Fruit fly (Drosophila melanogaster) whole organism, prepupa: ENCODE measurements around the gene Ndc1.

ENCODE experiments used
- CG10669 ChIP-seq: fragments of 200-800 bp; sonication (Bioruptor generic); optimal IDR thresholded peaks from 3 replicates; lab custom pipeline; 2018; ENCODE audit warnings: missing biosample characterization, mild to moderate bottlenecking, missing genetic modification characterization, moderate library complexity
- CG11762 ChIP-seq: fragments of 200-800 bp; sonication (Bioruptor generic); optimal IDR thresholded peaks from 3 replicates; lab custom pipeline; 2016; ENCODE audit warnings: missing biosample characterization, missing genetic modification characterization; ENCODE audit not compliant: insufficient read depth
- CG11902 ChIP-seq: fragments of 200-800 bp; sonication (Bioruptor generic); optimal IDR thresholded peaks from 3 replicates; lab custom pipeline; 2016; ENCODE audit warnings: missing biosample characterization, missing genetic modification characterization
- CG15336 ChIP-seq: fragments of 200-800 bp; sonication (Bioruptor generic); IDR thresholded peaks from 2 replicates; pipeline ENCODE4 v1.3.6; 2022; ENCODE audit warnings: missing biosample characterization, missing genetic modification characterization
- CG16779 ChIP-seq: fragments of 200-800 bp; sonication (Bioruptor generic); optimal IDR thresholded peaks from 3 replicates; lab custom pipeline; 2017; ENCODE audit warnings: missing biosample characterization, mild to moderate bottlenecking, missing genetic modification characterization
- CG3032 ChIP-seq: fragments of 200-800 bp; optimal IDR thresholded peaks from 2 replicates; lab custom pipeline; 2019; ENCODE audit warnings: missing biosample characterization, mild to moderate bottlenecking, missing genetic modification characterization, moderate library complexity
- CG31627 ChIP-seq: fragments of 200-800 bp; sonication (Bioruptor generic); optimal IDR thresholded peaks from 3 replicates; lab custom pipeline; 2016; ENCODE audit warnings: missing biosample characterization, missing genetic modification characterization
- CG32006 ChIP-seq: fragments of 200-800 bp; sonication (Bioruptor generic); optimal IDR thresholded peaks from 3 replicates; lab custom pipeline; 2017; ENCODE audit warnings: missing biosample characterization, mild to moderate bottlenecking, missing genetic modification characterization
- CG34406 ChIP-seq: fragments of 200-800 bp; sonication (Bioruptor generic); optimal IDR thresholded peaks from 3 replicates; lab custom pipeline; 2016; ENCODE audit warnings: missing biosample characterization, missing genetic modification characterization
- CG3919 ChIP-seq: fragments of 200-800 bp; sonication (Bioruptor generic); optimal IDR thresholded peaks from 3 replicates; lab custom pipeline; 2016; ENCODE audit warnings: missing biosample characterization, missing genetic modification characterization
- CG4318 ChIP-seq: fragments of 200-800 bp; sonication (Bioruptor generic); optimal IDR thresholded peaks from 3 replicates; lab custom pipeline; 2017; ENCODE audit warnings: missing biosample characterization, mild to moderate bottlenecking, missing genetic modification characterization
- CG6163 ChIP-seq: fragments of 200-800 bp; sonication (Bioruptor generic); IDR thresholded peaks from 3 replicates; pipeline ENCODE4 v1.3.6; 2022; ENCODE audit warnings: missing biosample characterization, missing genetic modification characterization
- CG6792 ChIP-seq: fragments of 200-800 bp; sonication (Bioruptor generic); optimal IDR thresholded peaks from 3 replicates; lab custom pipeline; 2016; ENCODE audit warnings: missing biosample characterization, missing genetic modification characterization
- CG6808 ChIP-seq: fragments of 200-800 bp; sonication (Bioruptor generic); optimal IDR thresholded peaks from 3 replicates; lab custom pipeline; 2017; ENCODE audit warnings: missing biosample characterization, missing genetic modification characterization, mild to moderate bottlenecking, moderate library complexity, missing genetic modification reagents
- CG6854 ChIP-seq: fragments of 200-800 bp; sonication (Bioruptor generic); optimal IDR thresholded peaks from 2 replicates; lab custom pipeline; 2017; ENCODE audit warnings: missing biosample characterization, mild to moderate bottlenecking, missing genetic modification characterization
- CG7368 ChIP-seq: fragments of 200-800 bp; sonication (Bioruptor generic); optimal IDR thresholded peaks from 3 replicates; lab custom pipeline; 2016; ENCODE audit warnings: missing biosample characterization, missing genetic modification characterization
- CG8119 ChIP-seq: fragments of 200-800 bp; sonication (Bioruptor generic); IDR thresholded peaks from 3 replicates; pipeline ENCODE4 v1.3.6; 2022; ENCODE audit warnings: missing biosample characterization, missing genetic modification characterization
- CG8319 ChIP-seq: fragments of 200-800 bp; sonication (Bioruptor generic); optimal IDR thresholded peaks from 3 replicates; lab custom pipeline; 2016; ENCODE audit warnings: missing biosample characterization, missing genetic modification characterization
- CG9139 ChIP-seq: fragments of 200-800 bp; sonication (Bioruptor generic); optimal IDR thresholded peaks from 3 replicates; lab custom pipeline; 2017; ENCODE audit warnings: missing biosample characterization, mild to moderate bottlenecking, missing genetic modification characterization
- Eip75B ChIP-seq: fragments of 200-800 bp; sonication (Bioruptor generic); optimal IDR thresholded peaks from 3 replicates; lab custom pipeline; 2016; ENCODE audit warnings: missing biosample characterization, missing genetic modification characterization
- Eip78C ChIP-seq: fragments of 200-800 bp; sonication (Bioruptor generic); peaks from one replicate; lab custom pipeline; 2016; ENCODE audit warnings: missing biosample characterization, missing genetic modification characterization
- Eip93F ChIP-seq: fragments of 200-800 bp; sonication (Bioruptor generic); optimal IDR thresholded peaks from 2 replicates; lab custom pipeline; 2016; ENCODE audit warnings: missing biosample characterization, mild to moderate bottlenecking, missing genetic modification characterization
- Ets21C ChIP-seq: fragments of 200-800 bp; sonication (Bioruptor generic); optimal IDR thresholded peaks from 3 replicates; lab custom pipeline; 2016; ENCODE audit warnings: missing biosample characterization, missing genetic modification characterization
- Gug ChIP-seq: fragments of 200-800 bp; sonication (Bioruptor generic); IDR thresholded peaks from 2 replicates; pipeline ENCODE4 v1.3.6; 2022; ENCODE audit warnings: missing biosample characterization, missing genetic modification characterization
- Hr38 ChIP-seq: sonication (Bioruptor generic); optimal IDR thresholded peaks from 2 replicates; lab custom pipeline; 2016; ENCODE audit warnings: missing biosample characterization, missing genetic modification characterization
- Hr4 ChIP-seq: fragments of 200-800 bp; sonication (Bioruptor generic); optimal IDR thresholded peaks from 3 replicates; lab custom pipeline; 2016; ENCODE audit warnings: missing biosample characterization, missing genetic modification characterization
- Lpt ChIP-seq: fragments of 200-800 bp; sonication (Bioruptor generic); optimal IDR thresholded peaks from 3 replicates; lab custom pipeline; 2016; ENCODE audit warnings: missing biosample characterization, missing genetic modification characterization
- Met ChIP-seq: fragments of 200-800 bp; sonication (Bioruptor generic); optimal IDR thresholded peaks from 3 replicates; lab custom pipeline; 2016; ENCODE audit warnings: missing biosample characterization, missing genetic modification characterization
- Smox ChIP-seq: fragments of 200-800 bp; sonication (Bioruptor generic); optimal IDR thresholded peaks from 3 replicates; lab custom pipeline; 2016; ENCODE audit warnings: missing biosample characterization, missing genetic modification characterization
- Sox102F ChIP-seq: fragments of 200-800 bp; sonication (Bioruptor generic); optimal IDR thresholded peaks from 2 replicates; lab custom pipeline; 2016; ENCODE audit warnings: missing biosample characterization, mild to moderate bottlenecking, missing genetic modification characterization
- Sox14 ChIP-seq: fragments of 200-800 bp; sonication (Bioruptor generic); optimal IDR thresholded peaks from 3 replicates; lab custom pipeline; 2016; ENCODE audit warnings: missing biosample characterization, missing genetic modification characterization
- acj6 ChIP-seq: fragments of 200-800 bp; sonication (Bioruptor generic); optimal IDR thresholded peaks from 3 replicates; lab custom pipeline; 2016; ENCODE audit warnings: missing biosample characterization, missing genetic modification characterization
- cyc ChIP-seq: fragments of 200-800 bp; sonication (Bioruptor generic); optimal IDR thresholded peaks from 3 replicates; lab custom pipeline; 2016; ENCODE audit warnings: missing biosample characterization, missing genetic modification characterization
- dac ChIP-seq: fragments of 200-800 bp; sonication (Bioruptor generic); optimal IDR thresholded peaks from 2 replicates; lab custom pipeline; 2017; ENCODE audit warnings: missing biosample characterization, mild to moderate bottlenecking, missing genetic modification characterization
- dsx ChIP-seq: fragments of 200-800 bp; optimal IDR thresholded peaks from 3 replicates; lab custom pipeline; 2019; ENCODE audit warnings: missing biosample characterization, mild to moderate bottlenecking, missing genetic modification characterization, moderate library complexity; ENCODE audit not compliant: poor library complexity, severe bottlenecking
- eg ChIP-seq: fragments of 200-800 bp; sonication (Bioruptor generic); IDR thresholded peaks from 3 replicates; pipeline ENCODE4 v1.3.6; 2022; ENCODE audit warnings: missing biosample characterization, missing genetic modification characterization
- fd59A ChIP-seq: fragments of 200-800 bp; sonication (Bioruptor generic); optimal IDR thresholded peaks from 2 replicates; lab custom pipeline; 2017; ENCODE audit warnings: missing biosample characterization, mild to moderate bottlenecking, missing genetic modification characterization, missing genetic modification reagents
- fd85E ChIP-seq: fragments of 200-800 bp; sonication (Bioruptor generic); optimal IDR thresholded peaks from 3 replicates; lab custom pipeline; 2016; ENCODE audit warnings: missing biosample characterization, missing genetic modification characterization
- fkh ChIP-seq: fragments of 200-800 bp; sonication (Bioruptor generic); optimal IDR thresholded peaks from 3 replicates; lab custom pipeline; 2017; ENCODE audit warnings: missing biosample characterization, mild to moderate bottlenecking, missing genetic modification characterization, moderate library complexity
- lz ChIP-seq: fragments of 200-800 bp; sonication (Bioruptor generic); optimal IDR thresholded peaks from 3 replicates; lab custom pipeline; 2016; ENCODE audit warnings: missing biosample characterization, missing genetic modification characterization
- net ChIP-seq: fragments of 200-800 bp; sonication (Bioruptor generic); optimal IDR thresholded peaks from 3 replicates; lab custom pipeline; 2016; ENCODE audit warnings: missing biosample characterization, missing genetic modification characterization
- pdm3 ChIP-seq: fragments of 200-800 bp; sonication (Bioruptor generic); optimal IDR thresholded peaks from 3 replicates; lab custom pipeline; 2016; ENCODE audit warnings: missing biosample characterization, missing genetic modification characterization
- salr ChIP-seq, 2 experiments: fragments of 200-800 bp; sonication (Bioruptor generic); optimal IDR thresholded peaks; 3 replicates each; lab custom pipeline; 2016 to 2018; ENCODE audit warnings: missing biosample characterization in 2 of 2, missing genetic modification characterization in 2 of 2, mild to moderate bottlenecking in 1 of 2
- spab ChIP-seq: fragments of 200-800 bp; sonication (Bioruptor generic); optimal IDR thresholded peaks from 2 replicates; lab custom pipeline; 2017; ENCODE audit warnings: missing biosample characterization, mild to moderate bottlenecking, missing genetic modification characterization, missing genetic modification reagents
- ss ChIP-seq, 2 experiments: fragments of 200-800 bp; sonication (Bioruptor generic); optimal IDR thresholded peaks; 2 replicates in 1 of 2; 3 replicates in 1 of 2; lab custom pipeline; 2017 to 2018; ENCODE audit warnings: mild to moderate bottlenecking in 2 of 2, missing biosample characterization in 2 of 2, missing genetic modification characterization in 2 of 2, moderate library complexity in 1 of 2
- svp ChIP-seq: fragments of 200-800 bp; sonication (Bioruptor generic); peaks from one replicate; lab custom pipeline; 2016; ENCODE audit warnings: missing biosample characterization, missing genetic modification characterization
- topi ChIP-seq: fragments of 200-800 bp; sonication (Bioruptor generic); optimal IDR thresholded peaks from 3 replicates; lab custom pipeline; 2016; ENCODE audit warnings: missing biosample characterization, missing genetic modification characterization
- vri ChIP-seq: fragments of 200-800 bp; sonication (Bioruptor generic); optimal IDR thresholded peaks from 3 replicates; lab custom pipeline; 2016; ENCODE audit warnings: missing biosample characterization, mild to moderate bottlenecking, missing genetic modification characterization

Gene Ndc1

DNA sequence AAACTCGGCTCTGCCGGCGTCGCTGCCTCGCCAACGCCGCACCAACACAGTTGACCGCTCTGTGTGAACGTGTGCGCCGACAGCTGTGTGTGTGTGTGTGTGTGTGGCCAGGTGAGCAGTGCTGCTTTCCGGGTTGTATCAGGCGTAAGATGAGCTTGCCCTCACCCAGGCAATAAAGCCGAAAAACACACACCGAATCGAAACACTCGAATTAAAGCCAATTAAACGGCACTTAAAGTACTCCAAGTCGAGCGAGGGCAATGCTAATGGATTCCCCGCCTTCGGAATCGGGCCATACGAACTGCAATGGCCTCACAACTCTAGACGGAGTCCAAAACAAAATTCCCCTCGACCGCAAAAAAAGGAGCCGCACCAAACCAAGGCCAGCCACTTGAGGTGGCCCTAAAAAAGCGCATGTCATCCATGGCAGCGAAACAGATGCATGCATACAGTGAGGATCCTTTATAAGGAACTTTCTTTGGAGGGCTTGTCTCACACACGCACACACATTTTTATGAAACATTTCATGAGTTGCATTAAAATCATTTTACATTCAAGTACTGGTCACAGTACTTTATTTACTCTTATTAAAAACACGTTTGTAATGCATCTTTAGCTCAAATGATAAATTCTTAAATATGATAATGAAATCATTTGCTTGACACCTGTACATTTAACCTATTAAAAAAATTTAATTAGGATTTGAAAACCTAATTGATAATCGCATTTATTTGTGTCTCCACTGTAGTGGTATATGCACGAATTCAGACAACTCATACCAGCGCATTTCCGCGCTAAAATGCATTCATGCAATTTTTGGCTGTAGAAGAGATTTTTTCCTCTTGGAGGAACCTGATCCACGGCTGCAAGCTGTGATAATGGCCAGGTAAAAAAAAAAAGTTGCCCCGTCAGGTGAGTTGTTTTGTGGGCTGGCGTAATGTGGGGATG is 24.5 kb downstream of the Ndc1 start (continued):
- TF ChIP-seq fd85E (GFP tag; lab: Kevin White, UChicago) (peak; percentile 81), lz (peak; percentile 95), CG6792 (GFP tag; lab: Kevin White, UChicago) (peak; percentile 94), svp (GFP tag; lab: Kevin White, UChicago) (peak; percentile 99), vri (GFP tag; lab: Kevin White, UChicago) (peak; percentile 88), topi (GFP tag; lab: Kevin White, UChicago) (peak; percentile 96), CG3032 (peak; percentile 98), CG15336 (GFP tag; lab: Robert Waterston, UW) (peak; percentile 89), fd59A (GFP tag; lab: Kevin White, UChicago) (peak; percentile 97), Hr38 (no peak), pdm3 (GFP tag; lab: Kevin White, UChicago) (peak; percentile 96), Sox14 (peak; percentile 96), ss (GFP tag; optimal IDR thresholded peaks at IDR 0.05; lab: Kevin White, UChicago) (peak; percentile 93 to 98), dac (GFP tag; lab: Kevin White, UChicago) (peak; percentile 73), CG16779 (tag; lab: Kevin White, UChicago) (peak; percentile 91), Sox102F (GFP tag; lab: Kevin White, UChicago) (peak; percentile 93), Eip78C (peak; percentile 99), CG31627 (GFP tag; lab: Kevin White, UChicago) (peak; percentile 94), dsx (GFP tag; lab: Kevin White, UChicago) (peak; percentile 96), Eip75B (GFP tag; lab: Kevin White, UChicago) (peak; percentile 96), salr (GFP tag; optimal IDR thresholded peaks at IDR 0.05; lab: Kevin White, UChicago) (peak; percentile 92), CG6808 (GFP tag; lab: Kevin White, UChicago) (peak; percentile 98), CG11902 (GFP tag; lab: Kevin White, UChicago) (peak; percentile 94), fkh (GFP tag; lab: Kevin White, UChicago) (no peak), Met (GFP tag; lab: Kevin White, UChicago) (peak; percentile 96), CG7368 (GFP tag; lab: Kevin White, UChicago) (peak; percentile 89), CG34406 (peak; percentile 95), acj6 (GFP tag; lab: Kevin White, UChicago) (peak; percentile 95), net (GFP tag; lab: Kevin White, UChicago) (peak; percentile 92), CG4318 (GFP tag; lab: Kevin White, UChicago) (peak; percentile 78), CG8319 (peak; percentile 92), CG8119 (GFP tag; lab: Robert Waterston, UW) (peak; percentile 93), CG10669 (GFP tag; lab: Kevin White, UChicago) (peak; percentile 96), Hr4 (peak; percentile 91), CG11762 (GFP tag; lab: Kevin White, UChicago) (peak; percentile 93), Lpt (GFP tag; lab: Kevin White, UChicago) (peak; percentile 83), CG3919 (GFP tag; lab: Kevin White, UChicago) (peak; percentile 96)

DNA sequence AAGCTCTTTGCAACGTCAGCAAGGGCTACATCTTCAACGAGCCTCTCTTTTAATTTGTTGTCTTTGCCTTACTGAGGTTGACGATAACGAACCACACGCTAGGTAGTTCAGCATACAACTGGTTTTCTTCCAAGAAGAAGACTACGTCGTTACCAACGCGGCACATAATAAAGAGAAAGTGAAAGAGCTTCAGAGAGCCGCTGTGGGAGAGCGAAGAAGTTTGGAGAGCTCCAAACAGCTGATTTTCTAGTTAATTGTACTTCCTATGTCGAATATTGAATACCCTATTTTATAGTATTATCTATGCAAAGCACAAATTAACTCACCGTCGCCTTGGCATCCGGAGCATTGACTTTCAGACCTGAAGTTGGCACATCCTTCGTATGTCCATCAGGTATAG is 31.2 kb downstream of the Ndc1 start:
- TF ChIP-seq Lpt (GFP tag; lab: Kevin White, UChicago) (peak; percentile 20), CG8119 (GFP tag; lab: Robert Waterston, UW) (peak; percentile 29; the same call in 1 of the 3 replicates), Eip75B (GFP tag; lab: Kevin White, UChicago) (peak; percentile 30), CG32006 (no peak), Hr38 (no peak), CG6854 (GFP tag; lab: Kevin White, UChicago) (peak; percentile 56), CG6163 (GFP tag; lab: Robert Waterston, UW) (peak; percentile 41; the same call in 1 of the 3 replicates), CG10669 (GFP tag; lab: Kevin White, UChicago) (no peak), Ets21C (GFP tag; lab: Kevin White, UChicago) (no peak), topi (GFP tag; lab: Kevin White, UChicago) (peak; percentile 21), Eip93F (no peak), ss (GFP tag; optimal IDR thresholded peaks at IDR 0.05; lab: Kevin White, UChicago) (peak in 1 of 2 experiments; percentile 24), spab (GFP tag; lab: Kevin White, UChicago) (no peak), cyc (no peak), CG11762 (GFP tag; lab: Kevin White, UChicago) (no peak), CG34406 (no peak), Smox (GFP tag; lab: Kevin White, UChicago) (no peak), CG9139 (GFP tag; lab: Kevin White, UChicago) (no peak), Gug (GFP tag; lab: Robert Waterston, UW) (no peak), CG4318 (GFP tag; lab: Kevin White, UChicago) (no peak), eg (GFP tag; lab: Robert Waterston, UW) (peak; percentile 17; the same call in 1 of the 3 replicates)
